Fruit fly (Drosophila melanogaster) whole organism: ENCODE measurements around the gene CG11089.

Experiments used
- CG8478 ChIP-seq: fragments of >200 bp; optimal IDR thresholded peaks from 2 replicates; lab custom pipeline; 2018; ENCODE audit warnings: inconsistent platforms
- Dll ChIP-seq: fragments of >200 bp; optimal IDR thresholded peaks from 2 replicates; lab custom pipeline; 2017
- EcR ChIP-seq, 2 experiments: fragments of >200 bp; optimal IDR thresholded peaks; 2 replicates each; lab custom pipeline; 2017; ENCODE audit warnings: missing biosample characterization in 2 of 2, missing genetic modification characterization in 2 of 2, missing genetic modification reagents in 2 of 2
- pan ChIP-seq: fragments of >200 bp; optimal IDR thresholded peaks from 2 replicates; lab custom pipeline; 2017
- psq ChIP-seq: fragments of >200 bp; optimal IDR thresholded peaks from 2 replicates; lab custom pipeline; 2017
- usp ChIP-seq: fragments of >200 bp; optimal IDR thresholded peaks from 2 replicates; lab custom pipeline; 2017; ENCODE audit warnings: missing biosample characterization, missing genetic modification characterization, mixed read lengths

DNA sequence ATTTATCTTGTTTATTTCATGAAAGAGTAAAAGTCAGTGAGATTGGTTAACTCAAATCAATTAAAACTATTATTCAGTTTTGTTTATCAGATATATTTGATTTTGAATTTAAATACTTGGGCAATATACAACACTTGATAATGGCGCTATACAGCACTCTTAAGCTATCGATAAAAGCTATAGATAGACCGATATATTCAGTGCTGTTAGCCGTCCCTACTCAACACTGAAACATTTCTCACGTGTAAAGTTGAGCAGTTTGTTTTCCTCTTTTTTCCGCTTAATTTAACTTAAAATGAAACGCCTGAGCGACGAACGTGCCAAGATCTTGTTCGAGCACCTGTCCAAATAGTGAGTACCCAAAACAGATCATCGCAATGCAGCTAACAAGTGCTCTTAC lies 26.4 kb upstream of the CG11089 start, which contains the start of gene CG7006:
- no peak for TF ChIP-seq psq (lab: Kevin White, UChicago)
- no peak for TF ChIP-seq pan (lab: Kevin White, UChicago)
- TF ChIP-seq usp (GFP tag; lab: Kevin White, UChicago): no peak
- TF ChIP-seq Dll: no peak
- TF ChIP-seq CG8478: no peak
- TF ChIP-seq EcR (GFP tag; optimal IDR thresholded peaks at IDR 0.05; lab: Kevin White, UChicago): no peak
